Worm (Caenorhabditis elegans) whole organism, L4 larva: ENCODE measurements around the gene K08H2.10.

ENCODE experiments used
- F49E8.2 ChIP-seq: sonication (generic microtip); optimal IDR thresholded peaks from 2 replicates; lab custom pipeline; 2016; ENCODE audit warnings: missing compliant biosample characterization, mild to moderate bottlenecking, missing genetic modification characterization, borderline replicate concordance
- T20F7.1 ChIP-seq: fragments of 200-800 bp; sonication (Bioruptor generic); optimal IDR thresholded peaks from 2 replicates; lab custom pipeline; 2018; ENCODE audit warnings: mild to moderate bottlenecking, missing genetic modification characterization, missing compliant biosample characterization
- Y5F2A.4 ChIP-seq: fragments of 200-800 bp; sonication (Bioruptor generic); optimal IDR thresholded peaks from 2 replicates; lab custom pipeline; 2018; ENCODE audit warnings: mild to moderate bottlenecking, missing genetic modification characterization, missing compliant biosample characterization
- Y75B8A.6 ChIP-seq: fragments of 200-800 bp; sonication (Bioruptor generic); IDR thresholded peaks from 2 replicates; pipeline ENCODE4 v1.3.6; 2022; ENCODE audit warnings: missing genetic modification reagents, missing genetic modification characterization, missing compliant biosample characterization
- ZK337.2 ChIP-seq: fragments of 200-800 bp; sonication (Bioruptor generic); IDR thresholded peaks from 2 replicates; pipeline ENCODE4 v1.3.6; 2022; ENCODE audit warnings: missing genetic modification reagents, missing genetic modification characterization, missing compliant biosample characterization
- arid-1 ChIP-seq: fragments of 200-800 bp; sonication (Bioruptor generic); conservative IDR thresholded peaks from 2 replicates; pipeline ENCODE4 v1.3.6; 2022; ENCODE audit warnings: missing genetic modification reagents, missing genetic modification characterization, missing compliant biosample characterization
- ceh-44 ChIP-seq: fragments of 200-800 bp; sonication (Bioruptor generic); IDR thresholded peaks from 2 replicates; pipeline ENCODE4 v1.3.6; 2022; ENCODE audit warnings: missing genetic modification reagents, missing genetic modification characterization, missing compliant biosample characterization
- ctbp-1 ChIP-seq: fragments of 200-800 bp; sonication (Bioruptor generic); IDR thresholded peaks from 2 replicates; pipeline ENCODE4 v1.3.6; 2022; ENCODE audit warnings: missing genetic modification reagents, missing genetic modification characterization, missing compliant biosample characterization
- daf-16 ChIP-seq, 3 experiments: sonication (generic microtip); optimal IDR thresholded peaks; 2 replicates each; lab custom pipeline; 2016 to 2017; ENCODE audit warnings: missing genetic modification characterization in 3 of 3, missing genetic modification reagents in 3 of 3, mild to moderate bottlenecking in 2 of 3, missing compliant biosample characterization in 2 of 3, missing biosample characterization in 1 of 3, moderate library complexity in 1 of 3
- dmd-6 ChIP-seq: fragments of 200-800 bp; sonication (Bioruptor generic); IDR thresholded peaks from 2 replicates; pipeline ENCODE4 v1.3.6; 2022; ENCODE audit warnings: missing genetic modification reagents, missing genetic modification characterization, missing compliant biosample characterization
- dmd-8 ChIP-seq: fragments of 200-800 bp; sonication (Bioruptor generic); IDR thresholded peaks from 2 replicates; pipeline ENCODE4 v1.3.6; 2022; ENCODE audit warnings: missing genetic modification characterization, missing compliant biosample characterization
- dmd-9 ChIP-seq: fragments of 200-800 bp; sonication (Bioruptor generic); IDR thresholded peaks from 2 replicates; pipeline ENCODE4 v1.3.6; 2022; ENCODE audit warnings: missing genetic modification reagents, missing genetic modification characterization, missing compliant biosample characterization
- dpl-1 ChIP-seq: fragments of 150-350 bp; optimal IDR thresholded peaks from 2 replicates; lab custom pipeline; 2014; ENCODE audit warnings: missing biosample characterization, missing genetic modification reagents, missing genetic modification characterization
- egl-43 ChIP-seq: fragments of 200-800 bp; sonication (Bioruptor generic); IDR thresholded peaks from 2 replicates; pipeline ENCODE4 v1.3.6; 2022; ENCODE audit warnings: missing genetic modification reagents, missing genetic modification characterization, missing compliant biosample characterization
- gei-8 ChIP-seq: fragments of 200-800 bp; sonication (Bioruptor generic); optimal IDR thresholded peaks from 2 replicates; lab custom pipeline; 2018; ENCODE audit warnings: mild to moderate bottlenecking, missing genetic modification characterization, missing compliant biosample characterization
- hif-1 ChIP-seq, 2 experiments: sonication (generic microtip); optimal IDR thresholded peaks; 2 replicates each; lab custom pipeline; 2016 to 2017; ENCODE audit warnings: missing compliant biosample characterization in 2 of 2, missing genetic modification characterization in 2 of 2, missing genetic modification reagents in 2 of 2, missing genotype in 2 of 2, mild to moderate bottlenecking in 1 of 2
- lim-7 ChIP-seq: fragments of 200-800 bp; sonication (Bioruptor generic); IDR thresholded peaks from 2 replicates; pipeline ENCODE4 v1.3.6; 2022; ENCODE audit warnings: missing genetic modification characterization, missing compliant biosample characterization
- lin-1 ChIP-seq: fragments of 200-800 bp; sonication (Bioruptor generic); IDR thresholded peaks from 2 replicates; pipeline ENCODE4 v1.3.6; 2022; ENCODE audit warnings: missing genetic modification reagents, missing genetic modification characterization, missing compliant biosample characterization
- lin-13 ChIP-seq: fragments of 150-350 bp; optimal IDR thresholded peaks from 2 replicates; lab custom pipeline; 2014; ENCODE audit warnings: missing biosample characterization, missing genetic modification reagents, missing genetic modification characterization
- lin-15B ChIP-seq: fragments of 150-350 bp; sonication (generic microtip); optimal IDR thresholded peaks from 3 replicates; lab custom pipeline; 2014; ENCODE audit warnings: missing biosample characterization, missing genetic modification characterization
- lin-39 ChIP-seq: fragments of 150-350 bp; optimal IDR thresholded peaks from 2 replicates; lab custom pipeline; 2014; ENCODE audit warnings: missing biosample characterization, missing genetic modification reagents, missing genetic modification characterization
- lir-3 ChIP-seq: sonication (generic microtip); optimal IDR thresholded peaks from 2 replicates; lab custom pipeline; 2016; ENCODE audit warnings: mild to moderate bottlenecking, missing genetic modification characterization, missing compliant biosample characterization
- madf-5 ChIP-seq, 2 experiments: fragments of 200-800 bp; sonication (Bioruptor generic); IDR thresholded peaks; 2 replicates each; pipeline ENCODE4 v1.3.6; 2022; ENCODE audit warnings: missing compliant biosample characterization in 2 of 2, missing genetic modification characterization in 2 of 2
- madf-9 ChIP-seq: fragments of 200-800 bp; sonication (Bioruptor generic); conservative IDR thresholded peaks from 2 replicates; pipeline ENCODE4 v1.3.6; 2022; ENCODE audit warnings: missing genetic modification reagents, missing genetic modification characterization, missing compliant biosample characterization
- mdt-29 ChIP-seq: fragments of 200-800 bp; sonication (Bioruptor generic); IDR thresholded peaks from 2 replicates; pipeline ENCODE4 v1.3.6; 2022; ENCODE audit warnings: missing genetic modification reagents, missing genetic modification characterization, missing compliant biosample characterization
- mxl-3 ChIP-seq: fragments of 200-800 bp; sonication (Bioruptor generic); optimal IDR thresholded peaks from 2 replicates; lab custom pipeline; 2018; ENCODE audit warnings: mild to moderate bottlenecking, missing genetic modification characterization, missing compliant biosample characterization
- nhr-102 ChIP-seq: sonication (generic microtip); optimal IDR thresholded peaks from 2 replicates; lab custom pipeline; 2016; ENCODE audit warnings: mild to moderate bottlenecking, missing genetic modification characterization, moderate library complexity, missing compliant biosample characterization
- nhr-111 ChIP-seq: fragments of 200-800 bp; sonication (Bioruptor generic); optimal IDR thresholded peaks from 2 replicates; lab custom pipeline; 2018; ENCODE audit warnings: mild to moderate bottlenecking, missing genetic modification characterization, missing compliant biosample characterization
- nhr-25 ChIP-seq: sonication (generic microtip); optimal IDR thresholded peaks from 2 replicates; lab custom pipeline; 2017; ENCODE audit warnings: missing genetic modification characterization, mild to moderate bottlenecking, missing compliant biosample characterization, antibody characterized with exemption, moderate library complexity, borderline replicate concordance; ENCODE audit not compliant: insufficient read depth
- nhr-41 ChIP-seq: fragments of 200-800 bp; sonication (Bioruptor generic); IDR thresholded peaks from 2 replicates; pipeline ENCODE4 v1.3.6; 2022; ENCODE audit warnings: missing genetic modification reagents, missing genetic modification characterization, missing compliant biosample characterization
- nhr-42 ChIP-seq: fragments of 200-800 bp; sonication (Bioruptor generic); IDR thresholded peaks from 2 replicates; pipeline ENCODE4 v1.3.6; 2022; ENCODE audit warnings: missing genetic modification characterization, missing compliant biosample characterization
- nhr-48 ChIP-seq: sonication (generic microtip); optimal IDR thresholded peaks from 2 replicates; lab custom pipeline; 2016; ENCODE audit warnings: mild to moderate bottlenecking, missing genetic modification characterization, missing compliant biosample characterization
- nhr-6 ChIP-seq: fragments of 150-350 bp; optimal IDR thresholded peaks from 2 replicates; lab custom pipeline; 2014; ENCODE audit warnings: missing biosample characterization, missing genetic modification characterization
- pha-4 ChIP-seq, 2 experiments: fragments of 150-350 bp in 1 of 2; fragments of 200-800 bp in 1 of 2; sonication (Bioruptor generic) in 1 of 2; IDR thresholded peaks in 1 of 2; optimal IDR thresholded peaks in 1 of 2; 2 replicates each; pipeline versions ENCODE4 v1.3.6 to Lab custom; 2014 to 2022; ENCODE audit warnings: missing genetic modification characterization in 2 of 2, missing genetic modification reagents in 2 of 2, missing biosample characterization in 1 of 2, missing compliant biosample characterization in 1 of 2
- rbr-2 ChIP-seq: sonication (generic microtip); optimal IDR thresholded peaks from 2 replicates; lab custom pipeline; 2016; ENCODE audit warnings: missing genotype, missing genetic modification characterization, missing compliant biosample characterization
- sdz-12 ChIP-seq: fragments of 200-800 bp; sonication (Bioruptor generic); optimal IDR thresholded peaks from 2 replicates; lab custom pipeline; 2018; ENCODE audit warnings: mild to moderate bottlenecking, missing genetic modification characterization, missing compliant biosample characterization
- snpc-4 ChIP-seq: fragments of 150-350 bp; optimal IDR thresholded peaks from 2 replicates; lab custom pipeline; 2014; ENCODE audit warnings: missing biosample characterization, missing genetic modification characterization
- spr-1 ChIP-seq: sonication (generic microtip); optimal IDR thresholded peaks from 2 replicates; lab custom pipeline; 2016; ENCODE audit warnings: mild to moderate bottlenecking, missing genetic modification characterization, missing compliant biosample characterization
- spr-3 ChIP-seq: fragments of 200-800 bp; sonication (Bioruptor generic); optimal IDR thresholded peaks from 2 replicates; lab custom pipeline; 2018; ENCODE audit warnings: mild to moderate bottlenecking, missing genetic modification characterization, missing compliant biosample characterization
- tra-1 ChIP-seq: fragments of 200-800 bp; sonication (Bioruptor generic); IDR thresholded peaks from 2 replicates; pipeline ENCODE4 v1.3.6; 2022; ENCODE audit warnings: missing genetic modification reagents, missing genetic modification characterization, missing compliant biosample characterization
- unc-130 ChIP-seq: sonication (generic microtip); optimal IDR thresholded peaks from 2 replicates; lab custom pipeline; 2016; ENCODE audit warnings: missing genetic modification reagents, missing genetic modification characterization, missing compliant biosample characterization
- unc-39 ChIP-seq: sonication (generic microtip); optimal IDR thresholded peaks from 2 replicates; lab custom pipeline; 2017; ENCODE audit warnings: missing biosample characterization, missing genetic modification characterization
- unc-62 ChIP-seq, 3 experiments: fragments of 150-350 bp in 1 of 3; sonication (generic microtip); optimal IDR thresholded peaks in 2 of 3; peaks in 1 of 3; 1 replicate in 1 of 3; 2 replicates in 2 of 3; lab custom pipeline; 2014 to 2017; ENCODE audit warnings: missing biosample characterization in 3 of 3, missing genetic modification characterization in 3 of 3, missing genetic modification reagents in 3 of 3, missing genotype in 1 of 3
- zag-1 ChIP-seq: fragments of 150-350 bp; optimal IDR thresholded peaks from 2 replicates; lab custom pipeline; 2014; ENCODE audit warnings: missing biosample characterization, missing genetic modification characterization
- zfp-3 ChIP-seq: fragments of 200-800 bp; sonication (Bioruptor generic); conservative IDR thresholded peaks from 2 replicates; pipeline ENCODE4 v1.3.6; 2022; ENCODE audit warnings: missing genetic modification reagents, missing genetic modification characterization, missing compliant biosample characterization
- zip-11 ChIP-seq: fragments of 200-800 bp; sonication (Bioruptor generic); IDR thresholded peaks from 2 replicates; pipeline ENCODE4 v1.3.6; 2022; ENCODE audit warnings: missing genetic modification characterization, missing compliant biosample characterization
- zip-2 ChIP-seq: fragments of 150-350 bp; optimal IDR thresholded peaks from 2 replicates; lab custom pipeline; 2014; ENCODE audit warnings: missing biosample characterization, missing genetic modification characterization
- ztf-7 ChIP-seq: fragments of 150-350 bp; optimal IDR thresholded peaks from 2 replicates; lab custom pipeline; 2014; ENCODE audit warnings: missing biosample characterization, missing genetic modification characterization

K08H2.10 gene

DNA sequence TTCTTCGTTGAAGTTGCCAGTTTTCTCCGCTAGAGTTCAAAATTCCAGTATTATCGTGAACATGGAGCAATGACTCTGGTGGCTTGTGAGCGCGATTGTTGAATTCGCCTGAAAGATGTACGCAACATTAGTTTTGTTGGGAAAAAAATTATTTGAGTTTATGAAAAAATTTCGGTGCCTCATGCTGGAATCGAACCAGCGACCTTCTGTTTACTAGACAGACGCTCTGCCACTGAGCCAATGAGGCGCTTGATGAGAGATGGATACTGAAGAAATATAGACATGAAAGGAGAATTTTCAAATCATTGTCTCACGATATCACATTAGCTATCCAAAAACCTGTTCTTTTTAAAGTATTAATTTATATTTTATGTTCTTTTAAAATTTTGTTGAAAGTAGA lies 25.9 kb downstream of the K08H2.10 start:
- TF ChIP-seq ZK337.2 (GFP tag; lab: Robert Waterston, UW) (peak; percentile 44; the same call in 1 of the 2 replicates), daf-16 (GFP tag; optimal IDR thresholded peaks at IDR 0.05; lab: Kevin White, UChicago) (peak; percentile 27 to 82), daf-16 (tag; optimal IDR thresholded peaks at IDR 0.05; lab: Kevin White, UChicago) (peak; percentile 83), lin-39 (tag; lab: Kevin White, UChicago) (no peak), madf-5 (GFP tag; IDR thresholded peaks at IDR 0.05; lab: Robert Waterston, UW) (0 out of 4 replicates have a peak, but pooled peaks of 1 of the 2 experiments have one; percentile 55), unc-62 (GFP tag; optimal IDR thresholded peaks at IDR 0.05 in 1 of 2; lab: Kevin White, UChicago) (no peak), unc-62 (tag; optimal IDR thresholded peaks at IDR 0.05; lab: Kevin White, UChicago) (no peak), hif-1 (tag; optimal IDR thresholded peaks at IDR 0.05; lab: Kevin White, UChicago) (no peak), lin-15B (tag; lab: Kevin White, UChicago) (no peak), tra-1 (GFP tag; lab: Robert Waterston, UW) (peak; percentile 71), Y75B8A.6 (no peak), ztf-7 (no peak), dpl-1 (GFP tag; lab: Kevin White, UChicago) (no peak), nhr-102 (peak; percentile 29), nhr-6 (tag; lab: Kevin White, UChicago) (no peak), unc-130 (GFP tag; lab: Kevin White, UChicago) (peak; percentile 19), ceh-44 (no peak), dmd-9 (no peak), mdt-29 (GFP tag; lab: Robert Waterston, UW) (no peak), Y5F2A.4 (GFP tag; lab: Kevin White, UChicago) (peak; percentile 28), dmd-6 (GFP tag; lab: Robert Waterston, UW) (peak; percentile 23; the same call in 1 of the 2 replicates), lin-1 (GFP tag; lab: Robert Waterston, UW) (0 out of 2 replicates have a peak, but pooled peaks have one; percentile 46), pha-4 (GFP tag; IDR thresholded peaks at IDR 0.05; lab: Robert Waterston, UW) (peak; percentile 82), pha-4 (tag; optimal IDR thresholded peaks at IDR 0.05; lab: Kevin White, UChicago) (no peak), lim-7 (GFP tag; lab: Robert Waterston, UW) (peak; percentile 90), nhr-41 (GFP tag; lab: Robert Waterston, UW) (peak; percentile 64; the same call in 1 of the 2 replicates), snpc-4 (tag; lab: Kevin White, UChicago) (no peak), ctbp-1 (GFP tag; lab: Robert Waterston, UW) (0 out of 2 replicates have a peak, but pooled peaks have one; percentile 33), unc-39 (no peak), zip-11 (GFP tag; lab: Robert Waterston, UW) (no peak), gei-8 (GFP tag; lab: Kevin White, UChicago) (no peak), madf-9 (0 out of 2 replicates have a peak, but pooled peaks have one; percentile 44), lir-3 (tag; lab: Kevin White, UChicago) (peak; percentile 59), spr-3 (GFP tag; lab: Kevin White, UChicago) (peak; percentile 39), zfp-3 (0 out of 2 replicates have a peak, but pooled peaks have one; percentile 12), dmd-8 (GFP tag; lab: Robert Waterston, UW) (peak; percentile 87), rbr-2 (no peak), arid-1 (GFP tag; lab: Robert Waterston, UW) (peak; percentile 70; the same call in 1 of the 2 replicates), T20F7.1 (no peak), nhr-111 (GFP tag; lab: Kevin White, UChicago) (peak; percentile 65), nhr-42 (GFP tag; lab: Robert Waterston, UW) (no peak), egl-43 (peak; percentile 85), lin-13 (no peak), zip-2 (tag; lab: Kevin White, UChicago) (peak; percentile 17), nhr-25 (tag; lab: Kevin White, UChicago) (no peak), F49E8.2 (tag; lab: Kevin White, UChicago) (peak; percentile 28), nhr-48 (tag; lab: Kevin White, UChicago) (peak; percentile 33), spr-1 (tag; lab: Kevin White, UChicago) (peak; percentile 21), sdz-12 (no peak), zag-1 (no peak), mxl-3 (GFP tag; lab: Kevin White, UChicago) (peak; percentile 10)
